Worm (Caenorhabditis elegans) whole organism, L2 larva: ENCODE measurements around the gene ell-1.
A peak's percentile ranks its signal among the peaks of the same experiment; 100 is the strongest.

ENCODE experiments used
- lsy-2 ChIP-seq, 2 experiments: fragments of 150-350 bp in 1 of 2; sonication (generic microtip) in 1 of 2; optimal IDR thresholded peaks; 2 replicates each; lab custom pipeline; 2014 to 2017; ENCODE audit warnings: missing biosample characterization in 2 of 2, missing genetic modification characterization in 2 of 2
- nhr-12 ChIP-seq: fragments of 150-350 bp; optimal IDR thresholded peaks from 2 replicates; lab custom pipeline; 2014; ENCODE audit warnings: missing biosample characterization, missing genetic modification characterization

- peak in 1 of 2 experiments; percentile 8 for TF ChIP-seq lsy-2 (tag; optimal IDR thresholded peaks at IDR 0.05; lab: Kevin White, UChicago)
- TF ChIP-seq nhr-12 (tag; lab: Kevin White, UChicago) = no peak
Measured at ce11 chrIV:4405126-4405525, 10.9 kb downstream of the ell-1 start, which contains the start of gene Y24D9A.7.
